Worm (Caenorhabditis elegans): Measurements from ENCODE around the gene sri-28.
"Not testable (repeated sequence)": the region's sequence is repeated elsewhere in the genome, so short reads cannot be mapped to it uniquely, and the experiment has no call there.

- TF ChIP-seq lin-39 (tag; optimal IDR thresholded peaks at IDR 0.05); nhr-25 (tag; optimal IDR thresholded peaks at IDR 0.05); mab-5 (tag; optimal IDR thresholded peaks at IDR 0.05); nhr-12 (tag; optimal IDR thresholded peaks at IDR 0.05); unc-62 (GFP tag; optimal IDR thresholded peaks at IDR 0.05); ceh-82 (tag; optimal IDR thresholded peaks at IDR 0.05); nhr-11 (tag; optimal IDR thresholded peaks at IDR 0.05): not testable (repeated sequence)
Measured at ce11 chrII:3032480-3032879, 16.0 kb upstream of the sri-28 start, which contains the start of gene B0454.6.

Data from whole organism, L2 larva.